Fruit fly (Drosophila melanogaster): ENCODE results near the gene Fer2LCH.

The Fer2LCH gene

DNA sequence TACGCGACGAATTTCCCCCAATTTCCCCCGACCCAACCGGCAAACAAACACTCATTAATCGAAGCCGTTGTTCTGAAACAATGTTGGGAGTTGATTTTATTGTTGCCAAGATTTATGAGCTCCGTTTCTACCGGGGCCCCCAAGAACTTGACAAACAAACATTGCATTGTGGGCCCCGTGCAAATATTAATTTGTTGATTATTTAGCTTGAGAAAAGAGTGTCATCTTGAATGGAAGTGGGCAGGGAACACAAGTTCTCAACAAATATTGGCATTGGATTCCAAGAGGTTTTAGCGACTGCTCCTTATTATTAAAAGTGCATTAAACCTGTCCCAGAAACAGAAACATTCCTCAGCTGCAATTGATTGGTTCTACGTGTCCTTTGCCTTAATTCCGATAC lies 30.5 kb upstream of the Fer2LCH start (continued):
- TF ChIP-seq Hr39 (GFP tag; optimal IDR thresholded peaks at IDR 0.05) (no peak), CG3032 (tag; optimal IDR thresholded peaks at IDR 0.05) (peak; percentile 38), CG8632 (GFP tag; optimal IDR thresholded peaks at IDR 0.05) (peak; percentile 50), net (GFP tag; optimal IDR thresholded peaks at IDR 0.05) (peak; percentile 56), Hr4 (GFP tag; optimal IDR thresholded peaks at IDR 0.05) (no peak), CG10669 (GFP tag; optimal IDR thresholded peaks at IDR 0.05) (peak; percentile 58), CG16779 (tag; optimal IDR thresholded peaks at IDR 0.05) (no peak), Met (GFP tag; optimal IDR thresholded peaks at IDR 0.05) (no peak), fkh (GFP tag; optimal IDR thresholded peaks at IDR 0.05) (no peak), CG3919 (GFP tag; optimal IDR thresholded peaks at IDR 0.05) (peak; percentile 61), vri (GFP tag; optimal IDR thresholded peaks at IDR 0.05) (no peak), eg (GFP tag; IDR thresholded peaks at IDR 0.05) (no peak), CG10631 (GFP tag; optimal IDR thresholded peaks at IDR 0.05) (no peak), Sox15 (GFP tag; optimal IDR thresholded peaks at IDR 0.05) (no peak), lz (GFP tag; optimal IDR thresholded peaks at IDR 0.05) (no peak), CG11294 (GFP tag; IDR thresholded peaks at IDR 0.05) (no peak)

DNA sequence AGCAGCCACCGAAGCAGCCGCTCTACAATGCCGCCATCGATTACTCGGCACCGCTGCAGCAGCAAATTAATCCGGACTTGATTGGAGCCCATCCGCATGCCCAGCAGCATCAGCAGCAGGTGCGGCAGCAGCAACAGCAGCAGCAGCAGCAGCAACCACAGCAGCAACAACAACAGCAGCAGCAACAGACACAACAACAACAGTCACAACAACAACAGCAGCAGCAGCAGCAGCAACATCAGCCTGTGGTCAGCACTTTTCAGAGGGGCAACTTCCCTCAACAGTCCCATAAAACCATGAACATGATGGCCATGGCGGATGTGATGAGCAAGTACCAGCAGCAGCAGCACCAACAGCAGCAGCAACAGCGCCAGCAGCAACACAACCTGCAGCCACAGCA lies 27.0 kb upstream of the Fer2LCH start:
- TF ChIP-seq Hr39 (GFP tag; optimal IDR thresholded peaks at IDR 0.05) (no peak), CG10669 (GFP tag; optimal IDR thresholded peaks at IDR 0.05) (no peak), CG8119 (GFP tag; IDR thresholded peaks at IDR 0.05) (no peak), Smox (GFP tag; optimal IDR thresholded peaks at IDR 0.05) (no peak), CG32006 (GFP tag; optimal IDR thresholded peaks at IDR 0.05) (no peak), CG3919 (GFP tag; optimal IDR thresholded peaks at IDR 0.05) (no peak), Ets96B (tag; optimal IDR thresholded peaks at IDR 0.05) (no peak)

DNA sequence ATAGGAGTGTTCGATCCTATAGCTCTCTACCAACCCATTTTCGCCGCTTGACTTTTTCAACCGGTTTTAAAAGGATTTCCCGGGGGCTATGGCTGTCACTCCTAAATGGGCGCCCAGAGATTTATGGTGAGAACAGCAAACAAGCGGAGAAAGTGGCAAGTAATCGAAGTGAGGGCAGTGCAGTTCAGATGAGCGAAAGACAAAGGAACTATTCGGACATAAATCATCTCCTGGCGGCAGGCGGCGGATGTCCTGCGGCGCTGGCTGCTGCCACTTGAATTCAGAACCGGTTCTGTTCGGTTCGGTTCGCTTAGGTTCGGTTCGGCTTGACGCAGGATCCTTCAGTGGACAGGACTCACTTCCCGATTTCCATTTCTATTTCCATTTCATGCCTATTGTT lies 4.4 kb upstream of the Fer2LCH start:
- TF ChIP-seq Smox (GFP tag; optimal IDR thresholded peaks at IDR 0.05) (no peak), CG11902 (GFP tag; optimal IDR thresholded peaks at IDR 0.05) (no peak), CG11762 (GFP tag; optimal IDR thresholded peaks at IDR 0.05; ENCODE audit: insufficient read depth) (no peak), CG3032 (tag; optimal IDR thresholded peaks at IDR 0.05) (no peak), pdm3 (GFP tag; optimal IDR thresholded peaks at IDR 0.05) (no peak), Ets21C (GFP tag; optimal IDR thresholded peaks at IDR 0.05) (no peak), CG8632 (GFP tag; optimal IDR thresholded peaks at IDR 0.05) (no peak), vri (GFP tag; optimal IDR thresholded peaks at IDR 0.05) (no peak), Ets96B (tag; optimal IDR thresholded peaks at IDR 0.05) (no peak), dac (GFP tag; optimal IDR thresholded peaks at IDR 0.05) (no peak), CG31627 (GFP tag; optimal IDR thresholded peaks at IDR 0.05) (no peak), spab (GFP tag; optimal IDR thresholded peaks at IDR 0.05) (no peak), CG6163 (GFP tag; IDR thresholded peaks at IDR 0.05) (no peak)

DNA sequence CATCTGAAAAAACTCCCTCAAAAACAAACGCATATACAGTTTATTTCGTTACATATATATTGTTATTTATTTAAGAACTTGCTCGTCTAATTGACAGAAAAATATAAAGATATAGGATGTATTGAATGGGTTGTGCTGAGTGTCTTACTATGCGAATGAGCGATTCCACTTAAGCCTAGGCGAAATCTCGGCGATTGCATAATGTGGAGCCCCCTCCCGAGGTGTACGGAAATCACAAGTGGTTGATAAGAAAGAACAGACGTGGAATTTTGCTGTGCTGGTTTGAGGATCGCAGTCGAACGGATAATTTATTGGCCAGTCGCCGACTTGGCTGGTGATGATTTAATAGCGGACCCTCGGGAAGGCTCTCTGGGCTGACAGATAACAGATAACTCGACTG lies 2.1 kb upstream of the Fer2LCH start:
- TF ChIP-seq spab (GFP tag; optimal IDR thresholded peaks at IDR 0.05) (no peak), fkh (GFP tag; optimal IDR thresholded peaks at IDR 0.05) (no peak), Eip78C (GFP tag) (peak; percentile 28), CG6792 (GFP tag; optimal IDR thresholded peaks at IDR 0.05) (no peak), Eip75B (GFP tag; optimal IDR thresholded peaks at IDR 0.05) (no peak), topi (GFP tag; optimal IDR thresholded peaks at IDR 0.05) (no peak), Ets96B (tag; optimal IDR thresholded peaks at IDR 0.05) (no peak), svp (GFP tag) (no peak), vri (GFP tag; optimal IDR thresholded peaks at IDR 0.05) (peak; percentile 89), eg (GFP tag; IDR thresholded peaks at IDR 0.05) (no peak), Sox15 (GFP tag; optimal IDR thresholded peaks at IDR 0.05) (no peak), Met (GFP tag; optimal IDR thresholded peaks at IDR 0.05) (no peak)

DNA sequence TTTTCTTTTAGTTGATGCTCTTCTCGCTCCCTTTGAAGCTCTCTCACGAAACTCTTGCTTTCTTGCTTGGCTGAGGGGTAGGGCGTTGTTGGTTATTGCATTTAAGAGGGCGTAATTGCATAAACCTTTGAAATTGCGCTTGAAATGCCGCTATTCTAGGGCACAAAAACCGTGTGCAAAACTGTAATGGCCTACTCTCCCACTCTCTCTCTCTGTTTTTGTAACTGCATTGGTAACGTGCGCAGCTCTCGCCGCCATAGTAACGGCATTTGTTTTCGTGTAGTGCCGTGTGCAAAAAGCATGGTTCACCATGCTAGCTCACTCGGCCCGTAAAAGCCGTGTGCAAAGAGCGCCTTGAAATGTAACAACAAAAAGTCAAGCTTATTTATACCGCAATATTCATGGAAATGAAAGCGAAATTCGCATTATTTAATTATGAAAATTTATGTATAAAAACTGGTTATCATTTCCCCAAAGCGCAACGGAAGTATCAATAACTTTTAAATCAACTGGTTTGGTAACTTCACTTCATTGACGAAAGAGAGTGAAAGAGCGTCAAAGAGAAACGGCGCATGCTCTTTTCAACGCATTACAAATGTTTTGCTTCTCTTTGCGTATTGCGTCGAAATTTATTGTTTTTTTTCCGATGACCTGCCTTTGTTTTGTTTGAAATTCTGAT lies 706 bp upstream of the Fer2LCH start:
- TF ChIP-seq fd85E (GFP tag; optimal IDR thresholded peaks at IDR 0.05) (peak; percentile 34), Sox15 (GFP tag; optimal IDR thresholded peaks at IDR 0.05) (no peak), Hr38 (GFP tag; optimal IDR thresholded peaks at IDR 0.05) (no peak), CG11902 (GFP tag; optimal IDR thresholded peaks at IDR 0.05) (no peak), Met (GFP tag; optimal IDR thresholded peaks at IDR 0.05) (peak; percentile 19), dac (GFP tag; optimal IDR thresholded peaks at IDR 0.05) (no peak), CG6854 (GFP tag; optimal IDR thresholded peaks at IDR 0.05) (peak; percentile 18), fd59A (GFP tag; optimal IDR thresholded peaks at IDR 0.05) (no peak), CG6792 (GFP tag; optimal IDR thresholded peaks at IDR 0.05) (no peak), spab (GFP tag; optimal IDR thresholded peaks at IDR 0.05) (no peak), svp (GFP tag) (peak; percentile 88), Ets96B (tag; optimal IDR thresholded peaks at IDR 0.05) (no peak), pdm3 (GFP tag; optimal IDR thresholded peaks at IDR 0.05) (peak; percentile 2), OdsH (GFP tag; optimal IDR thresholded peaks at IDR 0.05) (no peak), CG8632 (GFP tag; optimal IDR thresholded peaks at IDR 0.05) (no peak), CG9139 (GFP tag; optimal IDR thresholded peaks at IDR 0.05) (peak; percentile 7), acj6 (GFP tag; optimal IDR thresholded peaks at IDR 0.05) (no peak), achi (GFP tag; optimal IDR thresholded peaks at IDR 0.05) (no peak), CG16779 (tag; optimal IDR thresholded peaks at IDR 0.05) (peak; percentile 5), Sox14 (GFP tag; optimal IDR thresholded peaks at IDR 0.05) (no peak), CG3919 (GFP tag; optimal IDR thresholded peaks at IDR 0.05) (peak; percentile 43)

All from whole organism, prepupa.